Worm (Caenorhabditis elegans) whole organism, L2 larva: ENCODE measurements around the gene sym-1.

Source experiments
- R02D3.7 ChIP-seq: fragments of 150-350 bp; optimal IDR thresholded peaks from 2 replicates; lab custom pipeline; 2014; ENCODE audit warnings: missing biosample characterization, missing genetic modification characterization
- ceh-82 ChIP-seq: fragments of 150-350 bp; optimal IDR thresholded peaks from 2 replicates; lab custom pipeline; 2014; ENCODE audit warnings: missing biosample characterization, missing genetic modification characterization
- dmd-4 ChIP-seq: sonication (generic microtip); optimal IDR thresholded peaks from 2 replicates; lab custom pipeline; 2017; ENCODE audit warnings: missing biosample characterization, missing genetic modification characterization
- fos-1 ChIP-seq: fragments of 150-350 bp; optimal IDR thresholded peaks from 2 replicates; lab custom pipeline; 2014; ENCODE audit warnings: missing biosample characterization, missing genetic modification characterization
- lin-11 ChIP-seq: fragments of 150-350 bp; sonication (generic microtip); optimal IDR thresholded peaks from 2 replicates; lab custom pipeline; 2014; ENCODE audit warnings: missing biosample characterization, missing genetic modification characterization, inconsistent platforms, mixed read lengths
- lin-39 ChIP-seq: fragments of 150-350 bp; optimal IDR thresholded peaks from 2 replicates; lab custom pipeline; 2014; ENCODE audit warnings: missing biosample characterization, missing genetic modification reagents, missing genetic modification characterization
- nhr-237 ChIP-seq: fragments of 150-350 bp; optimal IDR thresholded peaks from 2 replicates; lab custom pipeline; 2014; ENCODE audit warnings: missing biosample characterization, missing genetic modification characterization

ce11 chrX:14537625-14538024 lies 43.8 kb upstream of the sym-1 start:
- TF ChIP-seq nhr-237 (tag; lab: Kevin White, UChicago) (no peak), lin-11 (tag; lab: Kevin White, UChicago) (no peak), R02D3.7 (tag; lab: Kevin White, UChicago) (no peak), dmd-4 (tag; lab: Kevin White, UChicago) (no peak), lin-39 (tag; lab: Kevin White, UChicago) (no peak), fos-1 (tag; lab: Kevin White, UChicago) (peak; percentile 29), ceh-82 (tag; lab: Kevin White, UChicago) (no peak)
